Fruit fly (Drosophila melanogaster) whole organism, embryonic: Measurements from ENCODE around the gene Mondo.

Experiments used
- Atf3 ChIP-seq: fragments of 200-800 bp; sonication (Bioruptor generic); optimal IDR thresholded peaks from 3 replicates; lab custom pipeline; 2016; ENCODE audit warnings: missing biosample characterization, missing genetic modification characterization
- CG10267 ChIP-seq: fragments of 200-800 bp; sonication (Bioruptor generic); optimal IDR thresholded peaks from 2 replicates; lab custom pipeline; 2018; ENCODE audit warnings: missing biosample characterization, mild to moderate bottlenecking, missing genetic modification characterization, moderate library complexity
- CG10366 ChIP-seq: fragments of 200-800 bp; sonication (Bioruptor generic); IDR thresholded peaks from 2 replicates; pipeline ENCODE4 v1.3.6; 2022; ENCODE audit warnings: missing biosample characterization, missing genetic modification characterization
- CG10654 ChIP-seq: fragments of 200-800 bp; sonication (Bioruptor generic); optimal IDR thresholded peaks from 2 replicates; lab custom pipeline; 2016; ENCODE audit warnings: missing biosample characterization, missing genetic modification characterization
- CG12299 ChIP-seq: fragments of 200-800 bp; sonication (Bioruptor generic); optimal IDR thresholded peaks from 2 replicates; lab custom pipeline; 2018; ENCODE audit warnings: missing biosample characterization, mild to moderate bottlenecking, missing genetic modification characterization
- CG12391 ChIP-seq: fragments of 200-800 bp; sonication (Bioruptor generic); optimal IDR thresholded peaks from 3 replicates; lab custom pipeline; 2018; ENCODE audit warnings: missing biosample characterization, mild to moderate bottlenecking, missing genetic modification characterization, moderate library complexity
- CG14667 ChIP-seq: fragments of 200-800 bp; sonication (Bioruptor generic); IDR thresholded peaks from 2 replicates; pipeline ENCODE4 v1.3.6; 2022; ENCODE audit warnings: missing biosample characterization, missing genetic modification characterization
- CG14860 ChIP-seq: fragments of 200-800 bp; sonication (Bioruptor generic); IDR thresholded peaks from 3 replicates; pipeline ENCODE4 v1.3.6; 2022; ENCODE audit warnings: missing biosample characterization, missing genetic modification characterization; ENCODE audit not compliant: partially characterized antibody
- CG17361 ChIP-seq: fragments of 200-800 bp; sonication (Bioruptor generic); IDR thresholded peaks from 3 replicates; pipeline ENCODE4 v1.3.6; 2022; ENCODE audit warnings: missing biosample characterization, missing genetic modification characterization
- CG18764 ChIP-seq: fragments of 200-800 bp; sonication (Bioruptor generic); optimal IDR thresholded peaks from 3 replicates; lab custom pipeline; 2016; ENCODE audit warnings: missing biosample characterization, missing genetic modification characterization
- CG2116 ChIP-seq: fragments of 200-800 bp; sonication (Bioruptor generic); optimal IDR thresholded peaks from 3 replicates; lab custom pipeline; 2018; ENCODE audit warnings: missing biosample characterization, mild to moderate bottlenecking, missing genetic modification characterization
- CG2120 ChIP-seq: fragments of 200-800 bp; sonication (Bioruptor generic); optimal IDR thresholded peaks from 3 replicates; lab custom pipeline; 2016; ENCODE audit warnings: missing biosample characterization, missing genetic modification characterization
- CG2678 ChIP-seq: fragments of 200-800 bp; sonication (Bioruptor generic); optimal IDR thresholded peaks from 3 replicates; lab custom pipeline; 2019; ENCODE audit warnings: missing biosample characterization, mild to moderate bottlenecking, missing genetic modification characterization, moderate library complexity
- CG2889 ChIP-seq: fragments of 200-800 bp; sonication (Bioruptor generic); IDR thresholded peaks from 3 replicates; pipeline ENCODE4 v1.3.6; 2022; ENCODE audit warnings: missing biosample characterization, missing genetic modification characterization
- CG32772 ChIP-seq: fragments of 200-800 bp; sonication (Bioruptor generic); IDR thresholded peaks from 2 replicates; pipeline ENCODE4 v1.3.6; 2022; ENCODE audit warnings: missing biosample characterization, missing genetic modification characterization
- CG3407 ChIP-seq: fragments of 200-800 bp; sonication (Bioruptor generic); optimal IDR thresholded peaks from 2 replicates; lab custom pipeline; 2018; ENCODE audit warnings: missing biosample characterization, mild to moderate bottlenecking, missing genetic modification characterization
- CG3726 ChIP-seq: fragments of 200-800 bp; sonication (Bioruptor generic); IDR thresholded peaks from 3 replicates; pipeline ENCODE4, ENCODE4 v1.3.6; 2022; ENCODE audit warnings: missing biosample characterization, missing genetic modification characterization
- CG4404 ChIP-seq: fragments of 200-800 bp; sonication (Bioruptor generic); IDR thresholded peaks from 2 replicates; pipeline ENCODE4 v1.3.6; 2022; ENCODE audit warnings: missing biosample characterization, missing genetic modification characterization
- CG8765 ChIP-seq: fragments of 200-800 bp; sonication (Bioruptor generic); IDR thresholded peaks from 2 replicates; pipeline ENCODE4 v1.3.6; 2022; ENCODE audit warnings: missing biosample characterization, missing genetic modification characterization
- Dll ChIP-seq: fragments of 200-800 bp; sonication (Bioruptor generic); IDR thresholded peaks from 4 replicates; pipeline ENCODE4 v1.3.6; 2022; ENCODE audit warnings: missing biosample characterization, missing genetic modification characterization; ENCODE audit not compliant: partially characterized antibody
- Doc2 ChIP-seq: fragments of 200-800 bp; sonication (Bioruptor generic); IDR thresholded peaks from 2 replicates; pipeline ENCODE4 v1.3.6; 2022; ENCODE audit warnings: missing biosample characterization, missing genetic modification characterization
- Drgx ChIP-seq: fragments of 200-800 bp; sonication (Bioruptor generic); IDR thresholded peaks from 2 replicates; pipeline ENCODE4 v1.3.6; 2022; ENCODE audit warnings: missing biosample characterization, missing genetic modification characterization
- Ets65A ChIP-seq: fragments of 200-800 bp; sonication (Bioruptor generic); peaks from one replicate; lab custom pipeline; 2016; ENCODE audit warnings: missing biosample characterization, missing genetic modification characterization
- HLHmδ ChIP-seq: fragments of 200-800 bp; sonication (Bioruptor generic); optimal IDR thresholded peaks from 2 replicates; lab custom pipeline; 2018; ENCODE audit warnings: missing biosample characterization, mild to moderate bottlenecking, missing genetic modification characterization, moderate library complexity
- HmgD ChIP-seq: fragments of 200-800 bp; sonication (Bioruptor generic); optimal IDR thresholded peaks from 3 replicates; lab custom pipeline; 2016; ENCODE audit warnings: missing biosample characterization, missing genetic modification characterization
- Hr3 ChIP-seq: fragments of 200-800 bp; sonication (Bioruptor generic); optimal IDR thresholded peaks from 3 replicates; lab custom pipeline; 2016; ENCODE audit warnings: missing biosample characterization, missing genetic modification characterization
- Lpt ChIP-seq: fragments of >200 bp; optimal IDR thresholded peaks from 2 replicates; lab custom pipeline; 2018; ENCODE audit warnings: missing biosample characterization, missing genetic modification characterization
- Mes4 ChIP-seq: fragments of 200-800 bp; sonication (Bioruptor generic); optimal IDR thresholded peaks from 2 replicates; lab custom pipeline; 2016; ENCODE audit warnings: missing biosample characterization, missing genetic modification characterization
- Neu2 ChIP-seq: fragments of 200-800 bp; sonication (Bioruptor generic); optimal IDR thresholded peaks from 3 replicates; lab custom pipeline; 2016; ENCODE audit warnings: missing biosample characterization, missing genetic modification characterization, borderline replicate concordance
- Nf-YC ChIP-seq: fragments of 200-800 bp; optimal IDR thresholded peaks from 3 replicates; lab custom pipeline; 2019; ENCODE audit warnings: missing biosample characterization, mild to moderate bottlenecking, missing genetic modification characterization, moderate library complexity
- Ptx1 ChIP-seq: fragments of 200-800 bp; sonication (Bioruptor generic); IDR thresholded peaks from 2 replicates; pipeline ENCODE4 v1.3.6; 2022; ENCODE audit warnings: missing biosample characterization, missing genetic modification characterization
- YL-1 ChIP-seq: fragments of 200-800 bp; sonication (Bioruptor generic); optimal IDR thresholded peaks from 3 replicates; lab custom pipeline; 2017; ENCODE audit warnings: missing biosample characterization, mild to moderate bottlenecking, missing genetic modification characterization
- ab ChIP-seq: fragments of 200-800 bp; sonication (Bioruptor generic); optimal IDR thresholded peaks from 2 replicates; lab custom pipeline; 2016; ENCODE audit warnings: missing biosample characterization, missing genetic modification characterization
- amos ChIP-seq: fragments of 200-800 bp; sonication (Bioruptor generic); IDR thresholded peaks from 2 replicates; pipeline ENCODE4 v1.3.6; 2022; ENCODE audit warnings: missing biosample characterization, missing genetic modification characterization; ENCODE audit not compliant: partially characterized antibody
- aop ChIP-seq: fragments of 200-800 bp; sonication (Bioruptor generic); IDR thresholded peaks from 2 replicates; pipeline ENCODE4 v1.3.6; 2022; ENCODE audit warnings: missing biosample characterization, missing genetic modification characterization
- bcd ChIP-seq: fragments of 200-800 bp; sonication (Bioruptor generic); optimal IDR thresholded peaks from 2 replicates; lab custom pipeline; 2017; ENCODE audit warnings: missing biosample characterization, mild to moderate bottlenecking, missing genetic modification characterization
- btn ChIP-seq: fragments of 200-800 bp; sonication (Bioruptor generic); optimal IDR thresholded peaks from 2 replicates; lab custom pipeline; 2016; ENCODE audit warnings: missing biosample characterization, missing genetic modification characterization
- cwo ChIP-seq: fragments of 200-800 bp; sonication (Bioruptor generic); optimal IDR thresholded peaks from 3 replicates; lab custom pipeline; 2017; ENCODE audit warnings: missing biosample characterization, missing genetic modification characterization, mild to moderate bottlenecking, moderate library complexity, missing genetic modification reagents
- eve ChIP-seq, 2 experiments: fragments of >200 bp; optimal IDR thresholded peaks; 2 replicates each; lab custom pipeline; 2017; ENCODE audit warnings: missing biosample characterization in 2 of 2, missing genetic modification characterization in 2 of 2
- fd64A ChIP-seq: fragments of 200-800 bp; sonication (Bioruptor generic); optimal IDR thresholded peaks from 3 replicates; lab custom pipeline; 2018; ENCODE audit warnings: missing biosample characterization, mild to moderate bottlenecking, missing genetic modification characterization
- gce ChIP-seq: fragments of 200-800 bp; sonication (Bioruptor generic); IDR thresholded peaks from 3 replicates; pipeline ENCODE4 v1.3.6; 2022; ENCODE audit warnings: missing biosample characterization, missing genetic modification characterization
- gsb ChIP-seq: fragments of 200-800 bp; sonication (Bioruptor generic); IDR thresholded peaks from 2 replicates; pipeline ENCODE4 v1.3.6; 2022; ENCODE audit warnings: missing biosample characterization, missing genetic modification characterization
- ham ChIP-seq: fragments of 200-800 bp; sonication (Bioruptor generic); IDR thresholded peaks from 2 replicates; pipeline ENCODE4 v1.3.6; 2022; ENCODE audit warnings: missing biosample characterization, missing genetic modification characterization
- kni ChIP-seq: fragments of 200-800 bp; sonication (Bioruptor generic); optimal IDR thresholded peaks from 3 replicates; lab custom pipeline; 2017; ENCODE audit warnings: mild to moderate bottlenecking, missing biosample characterization, missing genetic modification reagents, missing genetic modification characterization
- lola ChIP-seq, 3 experiments: fragments of >200 bp in 2 of 3; fragments of 200-800 bp in 1 of 3; sonication (Bioruptor generic) in 1 of 3; optimal IDR thresholded peaks; 2 replicates each; lab custom pipeline; 2017 to 2019; ENCODE audit warnings: missing biosample characterization in 3 of 3, missing genetic modification characterization in 3 of 3, mild to moderate bottlenecking in 1 of 3, moderate library complexity in 1 of 3
- nmo ChIP-seq: fragments of 200-800 bp; sonication (Bioruptor generic); optimal IDR thresholded peaks from 2 replicates; lab custom pipeline; 2018; ENCODE audit warnings: missing biosample characterization, mild to moderate bottlenecking, missing genetic modification characterization, moderate library complexity
- prd ChIP-seq, 3 experiments: fragments of >200 bp in 2 of 3; fragments of 200-800 bp in 1 of 3; sonication (Bioruptor generic) in 1 of 3; optimal IDR thresholded peaks in 2 of 3; IDR thresholded peaks in 1 of 3; 2 replicates in 2 of 3; 3 replicates in 1 of 3; pipeline versions ENCODE4 v1.3.6 to Lab custom; 2017 to 2022; ENCODE audit warnings: missing biosample characterization in 1 of 3, missing genetic modification characterization in 1 of 3
- so ChIP-seq: fragments of 200-800 bp; sonication (Bioruptor generic); IDR thresholded peaks from 3 replicates; pipeline ENCODE4 v1.3.6; 2022; ENCODE audit warnings: missing biosample characterization, missing genetic modification characterization
- tio ChIP-seq: fragments of 200-800 bp; sonication (Bioruptor generic); optimal IDR thresholded peaks from 2 replicates; lab custom pipeline; 2017; ENCODE audit warnings: missing biosample characterization, missing genetic modification characterization, inconsistent platforms
- zfh1 ChIP-seq: fragments of 200-800 bp; sonication (Bioruptor generic); IDR thresholded peaks from 3 replicates; pipeline ENCODE4 v1.3.6; 2022; ENCODE audit warnings: missing biosample characterization, missing genetic modification characterization

Gene Mondo

DNA sequence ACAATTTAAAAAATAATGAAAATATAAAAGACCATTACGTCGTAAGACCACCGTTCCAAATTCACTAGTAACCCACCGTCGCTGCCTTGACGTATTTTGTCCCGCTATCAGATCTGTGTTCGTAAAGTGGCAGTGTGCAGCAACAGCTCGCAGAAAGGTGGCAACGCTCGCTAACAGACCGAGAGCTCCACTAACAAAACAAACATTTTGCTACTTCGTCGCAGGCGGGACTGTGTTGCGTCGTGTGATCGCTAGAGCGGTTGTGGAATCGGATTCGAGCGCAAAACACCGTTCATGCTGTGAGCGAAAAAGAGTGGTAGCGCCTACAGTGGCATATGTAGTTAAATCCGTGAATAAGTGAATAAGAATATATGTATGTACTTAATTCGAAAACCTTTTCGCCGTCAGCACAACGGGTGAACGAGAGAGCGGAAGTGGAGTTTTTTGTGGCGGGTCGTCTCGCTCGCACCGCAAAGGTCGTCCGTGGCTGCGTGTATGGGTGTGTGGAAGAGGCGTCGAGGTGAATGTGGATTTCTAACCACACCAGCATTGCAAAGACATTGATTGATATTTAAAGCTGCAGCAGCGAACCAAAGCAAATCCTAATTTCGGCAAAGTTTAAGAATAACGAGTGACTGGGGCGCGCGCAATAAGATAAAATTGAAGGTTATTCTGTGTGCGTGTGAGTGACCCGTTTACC is 72.7 kb downstream of the Mondo start, which contains the start of gene Hr39 (continued):
- TF ChIP-seq CG4404 (GFP tag; lab: Robert Waterston, UW) (no peak), nmo (GFP tag; lab: Kevin White, UChicago) (peak; percentile 65), Lpt (GFP tag; lab: Kevin White, UChicago) (no peak), cwo (GFP tag; lab: Kevin White, UChicago) (peak; percentile 40), CG14667 (GFP tag; lab: Robert Waterston, UW) (no peak), prd (optimal IDR thresholded peaks at IDR 0.05; lab: Kevin White, UChicago) (no peak), prd (GFP tag; IDR thresholded peaks at IDR 0.05; lab: Robert Waterston, UW) (no peak), bcd (GFP tag; lab: Kevin White, UChicago) (peak; percentile 12), CG2889 (GFP tag; lab: Robert Waterston, UW) (no peak), HmgD (GFP tag; lab: Kevin White, UChicago) (peak; percentile 34), YL-1 (GFP tag; lab: Kevin White, UChicago) (peak; percentile 23), Dll (GFP tag; lab: Robert Waterston, UW) (no peak), CG12391 (peak; percentile 1), CG17361 (no peak), CG2678 (tag; lab: Kevin White, UChicago) (peak; percentile 20), eve (GFP tag; optimal IDR thresholded peaks at IDR 0.05; lab: Kevin White, UChicago) (no peak), Nf-YC (tag; lab: Kevin White, UChicago) (no peak), gce (GFP tag; lab: Robert Waterston, UW) (no peak), CG12299 (tag; lab: Kevin White, UChicago) (peak; percentile 9), tio (GFP tag; lab: Kevin White, UChicago) (no peak), CG10366 (GFP tag; lab: Robert Waterston, UW) (no peak), Ets65A (peak; percentile 94), Drgx (GFP tag; lab: Robert Waterston, UW) (no peak), lola (GFP tag; optimal IDR thresholded peaks at IDR 0.05; lab: Kevin White, UChicago) (no peak), CG3726 (GFP tag; lab: Robert Waterston, UW) (no peak), CG10654 (GFP tag; lab: Kevin White, UChicago) (no peak), amos (no peak), Atf3 (GFP tag; lab: Kevin White, UChicago) (no peak), so (no peak), ab (GFP tag; lab: Kevin White, UChicago) (no peak), zfh1 (GFP tag; lab: Robert Waterston, UW) (no peak), ham (GFP tag; lab: Robert Waterston, UW) (no peak), CG32772 (GFP tag; lab: Robert Waterston, UW) (no peak), Hr3 (peak; percentile 6), HLHmδ (GFP tag; lab: Kevin White, UChicago) (no peak), CG14860 (no peak), Mes4 (GFP tag; lab: Kevin White, UChicago) (no peak), kni (GFP tag; lab: Kevin White, UChicago) (peak; percentile 84), CG10267 (tag; lab: Kevin White, UChicago) (peak; percentile 86), Doc2 (GFP tag; lab: Robert Waterston, UW) (no peak), Neu2 (GFP tag; lab: Kevin White, UChicago) (no peak), CG2120 (GFP tag; lab: Kevin White, UChicago) (peak; percentile 14), gsb (no peak), fd64A (GFP tag; lab: Kevin White, UChicago) (no peak), CG3407 (GFP tag; lab: Kevin White, UChicago) (no peak), CG2116 (GFP tag; lab: Kevin White, UChicago) (peak; percentile 73), CG18764 (GFP tag; lab: Kevin White, UChicago) (peak; percentile 49), btn (GFP tag; lab: Kevin White, UChicago) (peak; percentile 15), Ptx1 (GFP tag; lab: Robert Waterston, UW) (no peak), aop (GFP tag; lab: Robert Waterston, UW) (no peak), CG8765 (GFP tag; lab: Robert Waterston, UW) (no peak)
